Fruit fly (Drosophila melanogaster): ENCODE results near the gene Spn28Dc.

Gene Spn28Dc

dm6 chr2L:7957068-7957868, 49.7 kb downstream of the Spn28Dc start (continued):
- no peak for TF ChIP-seq CG3032 (tag; optimal IDR thresholded peaks at IDR 0.05)
- no peak for TF ChIP-seq spab (GFP tag; optimal IDR thresholded peaks at IDR 0.05)
- TF ChIP-seq CG16779 (tag; optimal IDR thresholded peaks at IDR 0.05), result no peak
- TF ChIP-seq CG32006 (GFP tag; optimal IDR thresholded peaks at IDR 0.05), result peak; percentile 81
- no peak for TF ChIP-seq Sox102F (GFP tag; optimal IDR thresholded peaks at IDR 0.05)
- no peak for TF ChIP-seq dac (GFP tag; optimal IDR thresholded peaks at IDR 0.05)
- TF ChIP-seq Hr38 (GFP tag; optimal IDR thresholded peaks at IDR 0.05), result no peak
- no peak for TF ChIP-seq CG11902 (GFP tag; optimal IDR thresholded peaks at IDR 0.05)
- TF ChIP-seq CG9139 (GFP tag; optimal IDR thresholded peaks at IDR 0.05), result no peak
- TF ChIP-seq net (GFP tag; optimal IDR thresholded peaks at IDR 0.05), result no peak
- no peak for TF ChIP-seq Eip93F (GFP tag; optimal IDR thresholded peaks at IDR 0.05)
- TF ChIP-seq Eip78C (GFP tag), result peak; percentile 70
- TF ChIP-seq Eip75B (GFP tag; optimal IDR thresholded peaks at IDR 0.05), result no peak
- TF ChIP-seq cyc (GFP tag; optimal IDR thresholded peaks at IDR 0.05), result no peak
- no peak for TF ChIP-seq Ets96B (tag; optimal IDR thresholded peaks at IDR 0.05)
- TF ChIP-seq Hr39 (GFP tag; optimal IDR thresholded peaks at IDR 0.05), result no peak
- no peak for TF ChIP-seq Ets21C (GFP tag; optimal IDR thresholded peaks at IDR 0.05)
- peak in 1 of 2 experiments; percentile 49 for TF ChIP-seq salr (GFP tag; optimal IDR thresholded peaks at IDR 0.05)
- no peak for TF ChIP-seq CG31627 (GFP tag; optimal IDR thresholded peaks at IDR 0.05)
- TF ChIP-seq esn (GFP tag; optimal IDR thresholded peaks at IDR 0.05), result no peak
- TF ChIP-seq Met (GFP tag; optimal IDR thresholded peaks at IDR 0.05), result peak; percentile 8
- TF ChIP-seq Sox15 (GFP tag; optimal IDR thresholded peaks at IDR 0.05), result no peak
- no peak for TF ChIP-seq dsx (GFP tag; optimal IDR thresholded peaks at IDR 0.05; ENCODE audit: poor library complexity, severe bottlenecking)
- no peak for TF ChIP-seq CG8632 (GFP tag; optimal IDR thresholded peaks at IDR 0.05)
- no peak for TF ChIP-seq lz (GFP tag; optimal IDR thresholded peaks at IDR 0.05)
- peak; percentile 30 for TF ChIP-seq CG6276 (GFP tag; optimal IDR thresholded peaks at IDR 0.05)
- TF ChIP-seq OdsH (GFP tag; optimal IDR thresholded peaks at IDR 0.05), result no peak
- TF ChIP-seq CG10669 (GFP tag; optimal IDR thresholded peaks at IDR 0.05), result no peak
- no peak for TF ChIP-seq Smox (GFP tag; optimal IDR thresholded peaks at IDR 0.05)
- TF ChIP-seq CG8119 (GFP tag; IDR thresholded peaks at IDR 0.05), result peak; percentile 65; the same call in 2 of the 3 replicates
- peak; percentile 32; the same call in 1 of the 3 replicates for TF ChIP-seq CG6163 (GFP tag; IDR thresholded peaks at IDR 0.05)
- TF ChIP-seq Gug (GFP tag; IDR thresholded peaks at IDR 0.05), result no peak
- no peak for TF ChIP-seq ss (GFP tag; optimal IDR thresholded peaks at IDR 0.05)
- no peak for TF ChIP-seq CG6808 (GFP tag; optimal IDR thresholded peaks at IDR 0.05)
- no peak for TF ChIP-seq pdm3 (GFP tag; optimal IDR thresholded peaks at IDR 0.05)

- TF ChIP-seq CG9139 (GFP tag; optimal IDR thresholded peaks at IDR 0.05), result no peak
- TF ChIP-seq Sox14 (GFP tag; optimal IDR thresholded peaks at IDR 0.05), result peak; percentile 26
- peak; percentile 76 for TF ChIP-seq CG15336 (GFP tag; IDR thresholded peaks at IDR 0.05)
- no peak for TF ChIP-seq CG11902 (GFP tag; optimal IDR thresholded peaks at IDR 0.05)
- peak; percentile 76 for TF ChIP-seq CG32006 (GFP tag; optimal IDR thresholded peaks at IDR 0.05)
- no peak for TF ChIP-seq ss (GFP tag; optimal IDR thresholded peaks at IDR 0.05)
- peak; percentile 8 for TF ChIP-seq net (GFP tag; optimal IDR thresholded peaks at IDR 0.05)
- peak; percentile 34 for TF ChIP-seq OdsH (GFP tag; optimal IDR thresholded peaks at IDR 0.05)
- TF ChIP-seq salr (GFP tag; optimal IDR thresholded peaks at IDR 0.05), result peak in 1 of 2 experiments; percentile 25
- TF ChIP-seq Lpt (GFP tag; optimal IDR thresholded peaks at IDR 0.05), result no peak
- TF ChIP-seq achi (GFP tag; optimal IDR thresholded peaks at IDR 0.05), result peak; percentile 27
- peak; percentile 48 for TF ChIP-seq CG10631 (GFP tag; optimal IDR thresholded peaks at IDR 0.05)
- peak; percentile 41; the same call in 1 of the 2 replicates for TF ChIP-seq CG11294 (GFP tag; IDR thresholded peaks at IDR 0.05)
- TF ChIP-seq Blimp-1 (GFP tag; optimal IDR thresholded peaks at IDR 0.05), result no peak
- TF ChIP-seq CG6276 (GFP tag; optimal IDR thresholded peaks at IDR 0.05), result peak; percentile 42
- peak; percentile 18 for TF ChIP-seq Eip75B (GFP tag; optimal IDR thresholded peaks at IDR 0.05)
- peak; percentile 21 for TF ChIP-seq acj6 (GFP tag; optimal IDR thresholded peaks at IDR 0.05)
- TF ChIP-seq Gug (GFP tag; IDR thresholded peaks at IDR 0.05), result peak; percentile 52; the same call in 1 of the 2 replicates
- TF ChIP-seq CG4318 (GFP tag; optimal IDR thresholded peaks at IDR 0.05), result peak; percentile 26
- peak; percentile 4 for TF ChIP-seq CG11762 (GFP tag; optimal IDR thresholded peaks at IDR 0.05; ENCODE audit: insufficient read depth)
- peak; percentile 60 for TF ChIP-seq CG8119 (GFP tag; IDR thresholded peaks at IDR 0.05)
- TF ChIP-seq CG6163 (GFP tag; IDR thresholded peaks at IDR 0.05), result peak; percentile 44; the same call in 2 of the 3 replicates
- TF ChIP-seq topi (GFP tag; optimal IDR thresholded peaks at IDR 0.05), result no peak
- peak; percentile 47 for TF ChIP-seq svp (GFP tag)
Observed at dm6 chr2L:7956310-7957067, 50.5 kb downstream of the Spn28Dc start.
